Worm (Caenorhabditis elegans): ENCODE data around the gene nuo-3.

The nuo-3 gene

ce11 chrIV:14824878-14825352, 27.6 kb upstream of the nuo-3 start, which contains the start of gene sec-61.A:
TSS of gene sec-61.A (minus strand) at chrIV:14825264.
- TF ChIP-seq nfyb-1 (GFP tag; IDR thresholded peaks at IDR 0.05) (peak; percentile 83), akir-1 (GFP tag; optimal IDR thresholded peaks at IDR 0.05) (no peak), hlh-26 (GFP tag; conservative IDR thresholded peaks at IDR 0.05) (no peak), F49E8.2 (tag; optimal IDR thresholded peaks at IDR 0.05; ENCODE audit: insufficient read depth) (no peak), F22D6.2 (tag; optimal IDR thresholded peaks at IDR 0.05) (no peak), ceh-91 (GFP tag; IDR thresholded peaks at IDR 0.05) (peak; percentile 60), tbp1 (GFP tag; optimal IDR thresholded peaks at IDR 0.05) (peak; percentile 70), unc-130 (GFP tag; optimal IDR thresholded peaks at IDR 0.05) (no peak), Y56A3A.18 (GFP tag; IDR thresholded peaks at IDR 0.05) (no peak), athp-1 (tag; optimal IDR thresholded peaks at IDR 0.05) (no peak), efl-1 (GFP tag; optimal IDR thresholded peaks at IDR 0.05) (peak; percentile 35), lin-40 (tag; optimal IDR thresholded peaks at IDR 0.05) (peak; percentile 86), C17E4.6 (GFP tag; IDR thresholded peaks at IDR 0.05) (no peak), ZK185.1 (tag; optimal IDR thresholded peaks at IDR 0.05; ENCODE audit: poor library complexity, severe bottlenecking) (no peak), Y53F4B.3 (GFP tag; IDR thresholded peaks at IDR 0.05) (no peak), sptf-2 (GFP tag; optimal IDR thresholded peaks at IDR 0.05) (no peak), lsy-27 (tag; optimal IDR thresholded peaks at IDR 0.05; ENCODE audit: borderline replicate concordance, insufficient read depth) (no peak), B0019.2 (GFP tag; conservative IDR thresholded peaks at IDR 0.05) (no peak), ztf-18 (tag; optimal IDR thresholded peaks at IDR 0.05) (peak; percentile 83), zfh-2 (GFP tag; conservative IDR thresholded peaks at IDR 0.05) (peak; percentile 3; the same call in 1 of the 2 replicates), nhr-90 (tag; optimal IDR thresholded peaks at IDR 0.05) (peak; percentile 55), hmg-20 (GFP tag; IDR thresholded peaks at IDR 0.05) (no peak), rec-8 (tag; optimal IDR thresholded peaks at IDR 0.05) (no peak), mes-4 (tag; optimal IDR thresholded peaks at IDR 0.05) (no peak), attf-3 (GFP tag; conservative IDR thresholded peaks at IDR 0.05) (0 out of 2 replicates have a peak, but pooled peaks have one; percentile 10), lin-26 (GFP tag; IDR thresholded peaks at IDR 0.05) (no peak), lag-1 (GFP tag; IDR thresholded peaks at IDR 0.05) (no peak), nfya-1 (tag; optimal IDR thresholded peaks at IDR 0.05; ENCODE audit: borderline replicate concordance, insufficient read depth) (no peak), ekl-4 (GFP tag; IDR thresholded peaks at IDR 0.05) (peak; percentile 72; the same call in 1 of the 2 replicates), dox-1 (GFP tag; IDR thresholded peaks at IDR 0.05) (peak; percentile 92), Y53G8AR.9 (GFP tag; conservative IDR thresholded peaks at IDR 0.05) (no peak), egl-18 (GFP tag; IDR thresholded peaks at IDR 0.05) (no peak), lin-54 (GFP tag; optimal IDR thresholded peaks at IDR 0.05) (peak; percentile 70), snpc-1.3 (tag; optimal IDR thresholded peaks at IDR 0.05; ENCODE audit: insufficient read depth) (peak; percentile 84), let-526 (GFP tag; IDR thresholded peaks at IDR 0.05) (no peak), him-1 (tag; optimal IDR thresholded peaks at IDR 0.05) (peak; percentile 0), let-607 (tag; optimal IDR thresholded peaks at IDR 0.05) (peak; percentile 100), ceh-40 (GFP tag; IDR thresholded peaks at IDR 0.05) (no peak), unc-62 (GFP tag; optimal IDR thresholded peaks at IDR 0.05) (no peak), mxl-1 (tag; optimal IDR thresholded peaks at IDR 0.05) (no peak), C06A6.2 (GFP tag; conservative IDR thresholded peaks at IDR 0.05) (no peak), xnd-1 (tag; optimal IDR thresholded peaks at IDR 0.05) (peak; percentile 56), cebp-2 (GFP tag; IDR thresholded peaks at IDR 0.05) (no peak), lsl-1 (GFP tag; optimal IDR thresholded peaks at IDR 0.05) (peak; percentile 94), ztf-22 (GFP tag; optimal IDR thresholded peaks at IDR 0.05) (no peak), somi-1 (GFP tag; optimal IDR thresholded peaks at IDR 0.05) (no peak), tlf-1 (GFP tag; optimal IDR thresholded peaks at IDR 0.05) (peak; percentile 77), T07F8.4 (tag; optimal IDR thresholded peaks at IDR 0.05) (no peak)
